Worm (Caenorhabditis elegans) whole organism, L4 larva: Measurements from ENCODE around the gene yif-1.
A peak's percentile ranks its signal among the peaks of the same experiment; 100 is the strongest.

Source experiments
- D1046.2 ChIP-seq: fragments of 200-800 bp; sonication (Bioruptor generic); IDR thresholded peaks from 2 replicates; pipeline ENCODE4 v1.3.6; 2022; ENCODE audit warnings: missing genetic modification characterization, missing compliant biosample characterization
- F10B5.3 ChIP-seq: sonication (generic microtip); optimal IDR thresholded peaks from 2 replicates; lab custom pipeline; 2016; ENCODE audit warnings: mild to moderate bottlenecking, missing genetic modification characterization, missing compliant biosample characterization
- F44E2.7 ChIP-seq: fragments of 200-800 bp; sonication (Bioruptor generic); IDR thresholded peaks from 2 replicates; pipeline ENCODE4 v2.1.2; 2022; ENCODE audit warnings: missing genetic modification characterization, missing compliant biosample characterization
- F49E8.2 ChIP-seq: sonication (generic microtip); optimal IDR thresholded peaks from 2 replicates; lab custom pipeline; 2016; ENCODE audit warnings: missing compliant biosample characterization, mild to moderate bottlenecking, missing genetic modification characterization, borderline replicate concordance
- R02D3.7 ChIP-seq: fragments of 150-350 bp; sonication (generic microtip); optimal IDR thresholded peaks from 3 replicates; lab custom pipeline; 2014; ENCODE audit warnings: missing biosample characterization, missing genetic modification characterization
- T20F7.1 ChIP-seq: fragments of 200-800 bp; sonication (Bioruptor generic); optimal IDR thresholded peaks from 2 replicates; lab custom pipeline; 2018; ENCODE audit warnings: mild to moderate bottlenecking, missing genetic modification characterization, missing compliant biosample characterization
- Y48G9A.11 ChIP-seq: fragments of 200-800 bp; sonication (Bioruptor generic); IDR thresholded peaks from 2 replicates; pipeline ENCODE4 v1.3.6; 2022; ENCODE audit warnings: missing genetic modification reagents, missing genetic modification characterization, missing compliant biosample characterization
- Y75B8A.6 ChIP-seq: fragments of 200-800 bp; sonication (Bioruptor generic); IDR thresholded peaks from 2 replicates; pipeline ENCODE4 v1.3.6; 2022; ENCODE audit warnings: missing genetic modification reagents, missing genetic modification characterization, missing compliant biosample characterization
- aha-1 ChIP-seq: fragments of 150-350 bp; peaks from one replicate; lab custom pipeline; 2014; ENCODE audit warnings: missing biosample characterization, missing genetic modification characterization
- aly-2 ChIP-seq: sonication (generic microtip); optimal IDR thresholded peaks from 2 replicates; lab custom pipeline; 2018; ENCODE audit warnings: missing biosample characterization, missing genetic modification characterization
- ceh-20 ChIP-seq: fragments of 200-800 bp; sonication (Bioruptor generic); IDR thresholded peaks from 2 replicates; pipeline ENCODE4 v1.3.6; 2022; ENCODE audit warnings: missing genetic modification reagents, missing genetic modification characterization, missing compliant biosample characterization
- ceh-44 ChIP-seq: fragments of 200-800 bp; sonication (Bioruptor generic); IDR thresholded peaks from 2 replicates; pipeline ENCODE4 v1.3.6; 2022; ENCODE audit warnings: missing genetic modification reagents, missing genetic modification characterization, missing compliant biosample characterization
- ceh-62 ChIP-seq: sonication (generic microtip); optimal IDR thresholded peaks from 2 replicates; lab custom pipeline; 2017; ENCODE audit warnings: missing biosample characterization, missing genetic modification characterization
- ctbp-1 ChIP-seq: fragments of 200-800 bp; sonication (Bioruptor generic); IDR thresholded peaks from 2 replicates; pipeline ENCODE4 v1.3.6; 2022; ENCODE audit warnings: missing genetic modification reagents, missing genetic modification characterization, missing compliant biosample characterization
- daf-12 ChIP-seq: fragments of 150-350 bp; optimal IDR thresholded peaks from 2 replicates; lab custom pipeline; 2014; ENCODE audit warnings: missing biosample characterization, missing genetic modification reagents, missing genetic modification characterization
- daf-8 ChIP-seq: fragments of 200-800 bp; sonication (Bioruptor generic); IDR thresholded peaks from 2 replicates; pipeline ENCODE4 v1.3.6; 2022; ENCODE audit warnings: missing genetic modification characterization, missing compliant biosample characterization
- dmd-8 ChIP-seq: fragments of 200-800 bp; sonication (Bioruptor generic); IDR thresholded peaks from 2 replicates; pipeline ENCODE4 v1.3.6; 2022; ENCODE audit warnings: missing genetic modification characterization, missing compliant biosample characterization
- dve-1 ChIP-seq: sonication (generic microtip); optimal IDR thresholded peaks from 2 replicates; lab custom pipeline; 2017; ENCODE audit warnings: antibody characterized with exemption, mild to moderate bottlenecking, missing genetic modification characterization, missing compliant biosample characterization; ENCODE audit not compliant: insufficient read depth
- egl-27 ChIP-seq: sonication (generic microtip); optimal IDR thresholded peaks from 3 replicates; lab custom pipeline; 2017; ENCODE audit warnings: missing biosample characterization, missing genetic modification reagents, missing genetic modification characterization
- fos-1 ChIP-seq: fragments of 150-350 bp; optimal IDR thresholded peaks from 2 replicates; lab custom pipeline; 2014; ENCODE audit warnings: missing biosample characterization, missing genetic modification characterization
- hif-1 ChIP-seq, 2 experiments: sonication (generic microtip); optimal IDR thresholded peaks; 2 replicates each; lab custom pipeline; 2016 to 2017; ENCODE audit warnings: missing compliant biosample characterization in 2 of 2, missing genetic modification characterization in 2 of 2, missing genetic modification reagents in 2 of 2, missing genotype in 2 of 2, mild to moderate bottlenecking in 1 of 2
- hmg-1.1 ChIP-seq: fragments of 200-800 bp; sonication (Bioruptor generic); IDR thresholded peaks from 2 replicates; pipeline ENCODE4 v1.3.6; 2022; ENCODE audit warnings: missing genetic modification reagents, missing genetic modification characterization, missing compliant biosample characterization
- jun-1 ChIP-seq: fragments of 150-350 bp; optimal IDR thresholded peaks from 2 replicates; lab custom pipeline; 2014; ENCODE audit warnings: missing biosample characterization, missing genetic modification reagents, missing genetic modification characterization
- lim-7 ChIP-seq: fragments of 200-800 bp; sonication (Bioruptor generic); IDR thresholded peaks from 2 replicates; pipeline ENCODE4 v1.3.6; 2022; ENCODE audit warnings: missing genetic modification characterization, missing compliant biosample characterization
- lir-3 ChIP-seq: sonication (generic microtip); optimal IDR thresholded peaks from 2 replicates; lab custom pipeline; 2016; ENCODE audit warnings: mild to moderate bottlenecking, missing genetic modification characterization, missing compliant biosample characterization
- lsy-2 ChIP-seq, 2 experiments: fragments of 150-350 bp in 1 of 2; sonication (generic microtip) in 1 of 2; optimal IDR thresholded peaks; 2 replicates each; lab custom pipeline; 2014 to 2017; ENCODE audit warnings: missing biosample characterization in 2 of 2, missing genetic modification characterization in 2 of 2
- mdl-1 ChIP-seq, 2 experiments: fragments of 150-350 bp in 1 of 2; sonication (generic microtip) in 1 of 2; optimal IDR thresholded peaks; 2 replicates each; lab custom pipeline; 2014 to 2017; ENCODE audit warnings: missing biosample characterization in 2 of 2, missing genetic modification characterization in 2 of 2
- mxl-3 ChIP-seq: fragments of 200-800 bp; sonication (Bioruptor generic); optimal IDR thresholded peaks from 2 replicates; lab custom pipeline; 2018; ENCODE audit warnings: mild to moderate bottlenecking, missing genetic modification characterization, missing compliant biosample characterization
- nhr-102 ChIP-seq: sonication (generic microtip); optimal IDR thresholded peaks from 2 replicates; lab custom pipeline; 2016; ENCODE audit warnings: mild to moderate bottlenecking, missing genetic modification characterization, moderate library complexity, missing compliant biosample characterization
- nhr-237 ChIP-seq: sonication (generic microtip); optimal IDR thresholded peaks from 2 replicates; lab custom pipeline; 2017; ENCODE audit warnings: missing biosample characterization, missing genetic modification characterization
- nhr-25 ChIP-seq: sonication (generic microtip); optimal IDR thresholded peaks from 2 replicates; lab custom pipeline; 2017; ENCODE audit warnings: missing genetic modification characterization, mild to moderate bottlenecking, missing compliant biosample characterization, antibody characterized with exemption, moderate library complexity, borderline replicate concordance; ENCODE audit not compliant: insufficient read depth
- nhr-28 ChIP-seq: fragments of 150-350 bp; optimal IDR thresholded peaks from 2 replicates; lab custom pipeline; 2014; ENCODE audit warnings: missing biosample characterization, missing genetic modification characterization
- nhr-41 ChIP-seq: fragments of 200-800 bp; sonication (Bioruptor generic); IDR thresholded peaks from 2 replicates; pipeline ENCODE4 v1.3.6; 2022; ENCODE audit warnings: missing genetic modification reagents, missing genetic modification characterization, missing compliant biosample characterization
- nhr-42 ChIP-seq: fragments of 200-800 bp; sonication (Bioruptor generic); IDR thresholded peaks from 2 replicates; pipeline ENCODE4 v1.3.6; 2022; ENCODE audit warnings: missing genetic modification characterization, missing compliant biosample characterization
- nhr-48 ChIP-seq: sonication (generic microtip); optimal IDR thresholded peaks from 2 replicates; lab custom pipeline; 2016; ENCODE audit warnings: mild to moderate bottlenecking, missing genetic modification characterization, missing compliant biosample characterization
- pha-4 ChIP-seq, 2 experiments: fragments of 150-350 bp in 1 of 2; fragments of 200-800 bp in 1 of 2; sonication (Bioruptor generic) in 1 of 2; IDR thresholded peaks in 1 of 2; optimal IDR thresholded peaks in 1 of 2; 2 replicates each; pipeline versions ENCODE4 v1.3.6 to Lab custom; 2014 to 2022; ENCODE audit warnings: missing genetic modification characterization in 2 of 2, missing genetic modification reagents in 2 of 2, missing biosample characterization in 1 of 2, missing compliant biosample characterization in 1 of 2
- pqm-1 ChIP-seq: sonication (generic microtip); optimal IDR thresholded peaks from 2 replicates; lab custom pipeline; 2017; ENCODE audit warnings: missing biosample characterization, missing genetic modification characterization
- saeg-2 ChIP-seq: fragments of 200-800 bp; sonication (Bioruptor generic); IDR thresholded peaks from 2 replicates; pipeline ENCODE4 v1.3.6; 2022; ENCODE audit warnings: missing genetic modification reagents, missing genetic modification characterization, missing compliant biosample characterization
- skn-1 ChIP-seq: fragments of 150-350 bp; optimal IDR thresholded peaks from 2 replicates; lab custom pipeline; 2014; ENCODE audit warnings: missing biosample characterization, missing genetic modification characterization
- snpc-1.2 ChIP-seq: fragments of 200-800 bp; sonication (Bioruptor generic); IDR thresholded peaks from 2 replicates; pipeline ENCODE4 v1.3.6; 2022; ENCODE audit warnings: missing genetic modification reagents, missing genetic modification characterization, missing compliant biosample characterization
- spr-1 ChIP-seq: sonication (generic microtip); optimal IDR thresholded peaks from 2 replicates; lab custom pipeline; 2016; ENCODE audit warnings: mild to moderate bottlenecking, missing genetic modification characterization, missing compliant biosample characterization
- spr-3 ChIP-seq: fragments of 200-800 bp; sonication (Bioruptor generic); optimal IDR thresholded peaks from 2 replicates; lab custom pipeline; 2018; ENCODE audit warnings: mild to moderate bottlenecking, missing genetic modification characterization, missing compliant biosample characterization
- tag-97 ChIP-seq: fragments of 200-800 bp; sonication (Bioruptor generic); IDR thresholded peaks from 2 replicates; pipeline ENCODE4 v1.3.6; 2022; ENCODE audit warnings: missing genetic modification characterization, missing compliant biosample characterization
- unc-39 ChIP-seq: sonication (generic microtip); optimal IDR thresholded peaks from 2 replicates; lab custom pipeline; 2017; ENCODE audit warnings: missing biosample characterization, missing genetic modification characterization
- unc-62 ChIP-seq, 3 experiments: fragments of 150-350 bp in 1 of 3; sonication (generic microtip); optimal IDR thresholded peaks in 2 of 3; peaks in 1 of 3; 1 replicate in 1 of 3; 2 replicates in 2 of 3; lab custom pipeline; 2014 to 2017; ENCODE audit warnings: missing biosample characterization in 3 of 3, missing genetic modification characterization in 3 of 3, missing genetic modification reagents in 3 of 3, missing genotype in 1 of 3
- zag-1 ChIP-seq: fragments of 150-350 bp; optimal IDR thresholded peaks from 2 replicates; lab custom pipeline; 2014; ENCODE audit warnings: missing biosample characterization, missing genetic modification characterization
- zfp-2 ChIP-seq: sonication (generic microtip); optimal IDR thresholded peaks from 2 replicates; lab custom pipeline; 2016; ENCODE audit warnings: mild to moderate bottlenecking, missing genetic modification characterization, missing compliant biosample characterization
- ztf-7 ChIP-seq: fragments of 150-350 bp; optimal IDR thresholded peaks from 2 replicates; lab custom pipeline; 2014; ENCODE audit warnings: missing biosample characterization, missing genetic modification characterization

yif-1 gene

DNA sequence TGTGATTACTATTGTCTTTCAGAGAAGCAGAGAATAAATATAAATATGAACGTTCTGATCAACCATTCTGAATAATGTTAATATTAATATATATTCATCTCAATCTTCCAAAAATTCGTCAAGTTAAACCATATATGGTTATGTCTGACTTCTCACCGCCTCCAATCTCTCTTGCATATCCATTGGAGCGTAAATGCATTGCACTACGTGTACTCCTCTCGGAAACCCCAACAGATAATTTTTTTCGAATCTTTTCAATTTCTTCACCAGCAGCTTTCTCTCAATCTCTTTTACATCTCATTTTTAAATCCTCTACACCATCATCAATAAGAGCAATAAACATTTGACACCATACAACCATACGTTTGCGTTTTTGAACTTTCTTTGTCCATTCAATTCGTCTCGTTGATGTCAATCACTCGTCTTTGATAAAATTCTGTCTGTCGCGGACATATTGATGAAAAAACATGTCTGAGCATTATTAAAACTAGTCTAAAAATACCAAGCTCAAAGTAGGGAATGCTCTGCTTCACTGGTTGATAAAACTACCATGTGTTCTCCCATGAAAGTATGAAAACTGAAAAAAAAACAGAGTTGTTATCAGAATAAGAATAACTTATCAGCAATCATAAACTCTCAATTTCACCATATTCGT is 51.3 kb downstream of the yif-1 start (continued):
- no peak for TF ChIP-seq lir-3 (tag; lab: Kevin White, UChicago)
- TF ChIP-seq T20F7.1 (GFP tag; lab: Kevin White, UChicago): peak; percentile 56
- no peak for TF ChIP-seq skn-1
- TF ChIP-seq ceh-44 (GFP tag; lab: Robert Waterston, UW): no peak
- TF ChIP-seq aly-2 (tag; lab: Kevin White, UChicago): no peak
- TF ChIP-seq nhr-42 (GFP tag; lab: Robert Waterston, UW): no peak
- TF ChIP-seq saeg-2 (GFP tag; lab: Robert Waterston, UW): no peak
- TF ChIP-seq dve-1 (tag; lab: Kevin White, UChicago): peak; percentile 86
- TF ChIP-seq daf-8: no peak
- no peak for TF ChIP-seq ceh-62 (tag; lab: Kevin White, UChicago)
- no peak for TF ChIP-seq egl-27 (tag; lab: Kevin White, UChicago)
- no peak for TF ChIP-seq tag-97 (GFP tag; lab: Robert Waterston, UW)
- TF ChIP-seq F10B5.3 (tag; lab: Kevin White, UChicago): no peak
- no peak for TF ChIP-seq spr-1 (tag; lab: Kevin White, UChicago)
- peak; percentile 64 for TF ChIP-seq pqm-1
- TF ChIP-seq, all 104 proteins: peak for 20

DNA sequence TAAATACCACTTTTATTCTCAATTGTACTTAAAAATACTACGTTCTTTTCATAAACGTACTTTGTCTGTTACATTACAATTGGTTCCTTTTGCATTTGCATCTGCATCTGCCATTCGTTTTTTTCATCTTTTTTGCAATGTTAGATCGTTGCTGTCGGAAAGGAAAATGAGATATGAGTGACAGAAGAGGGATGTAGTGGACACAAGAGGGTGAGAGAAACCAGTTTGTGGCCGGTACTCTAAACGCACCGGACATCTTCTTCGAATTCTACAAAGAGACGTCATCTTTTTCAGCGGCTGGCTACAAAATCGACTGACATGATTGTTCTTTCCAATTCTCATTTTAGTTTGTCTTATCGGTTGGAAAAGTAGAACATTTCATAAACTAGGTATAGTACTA is 52.0 kb downstream of the yif-1 start:
- peak in 1 of 2 experiments; percentile 98 for TF ChIP-seq unc-62 (GFP tag; optimal IDR thresholded peaks at IDR 0.05 in 1 of 2; lab: Kevin White, UChicago)
- no peak for TF ChIP-seq unc-62 (tag; optimal IDR thresholded peaks at IDR 0.05; lab: Kevin White, UChicago)
- no peak for TF ChIP-seq D1046.2 (GFP tag; lab: Robert Waterston, UW)
- TF ChIP-seq nhr-25: no peak
- no peak for TF ChIP-seq zfp-2
- no peak for TF ChIP-seq Y75B8A.6
- no peak for TF ChIP-seq jun-1 (tag; lab: Kevin White, UChicago)
- TF ChIP-seq nhr-41 (GFP tag; lab: Robert Waterston, UW): no peak
- TF ChIP-seq Y48G9A.11: no peak
- no peak for TF ChIP-seq pha-4 (GFP tag; IDR thresholded peaks at IDR 0.05; lab: Robert Waterston, UW)
- no peak for TF ChIP-seq pha-4 (tag; optimal IDR thresholded peaks at IDR 0.05; lab: Kevin White, UChicago)
- no peak for TF ChIP-seq unc-39
- no peak for TF ChIP-seq daf-12 (tag; lab: Kevin White, UChicago)
- TF ChIP-seq ztf-7 (tag; lab: Kevin White, UChicago): no peak
- no peak for TF ChIP-seq egl-27 (tag; lab: Kevin White, UChicago)
- no peak for TF ChIP-seq snpc-1.2 (GFP tag; lab: Robert Waterston, UW)
- TF ChIP-seq lsy-2 (tag; optimal IDR thresholded peaks at IDR 0.05; lab: Kevin White, UChicago): no peak
- no peak for TF ChIP-seq lim-7 (GFP tag; lab: Robert Waterston, UW)
- no peak for TF ChIP-seq nhr-102 (tag; lab: Kevin White, UChicago)
- TF ChIP-seq ceh-20 (GFP tag; lab: Robert Waterston, UW): no peak
- TF ChIP-seq hif-1 (tag; optimal IDR thresholded peaks at IDR 0.05; lab: Kevin White, UChicago): no peak
- no peak for TF ChIP-seq dmd-8 (GFP tag; lab: Robert Waterston, UW)
- no peak for TF ChIP-seq F49E8.2 (tag; lab: Kevin White, UChicago)
- no peak for TF ChIP-seq R02D3.7
- peak; percentile 17 for TF ChIP-seq mxl-3 (GFP tag; lab: Kevin White, UChicago)
- no peak for TF ChIP-seq spr-3
- peak in 1 of 2 experiments; percentile 41 for TF ChIP-seq mdl-1 (tag; optimal IDR thresholded peaks at IDR 0.05; lab: Kevin White, UChicago)
- peak; percentile 89 for TF ChIP-seq nhr-28
- TF ChIP-seq nhr-237 (tag; lab: Kevin White, UChicago): no peak
- TF ChIP-seq ctbp-1 (GFP tag; lab: Robert Waterston, UW): no peak
- TF ChIP-seq zag-1 (tag; lab: Kevin White, UChicago): no peak
- no peak for TF ChIP-seq F44E2.7 (GFP tag; lab: Robert Waterston, UW)
- TF ChIP-seq pqm-1: no peak
- no peak for TF ChIP-seq skn-1
- TF ChIP-seq nhr-48 (tag; lab: Kevin White, UChicago): peak; percentile 66
- peak; percentile 48 for TF ChIP-seq aha-1 (tag; lab: Kevin White, UChicago)
- TF ChIP-seq hmg-1.1: no peak
- no peak for TF ChIP-seq fos-1 (tag; lab: Kevin White, UChicago)
